Fruit fly (Drosophila melanogaster) whole organism, wandering third instar larva: ENCODE measurements around the gene ttk.

Experiments
- Abd-B ChIP-seq: fragments of >200 bp; optimal IDR thresholded peaks from 2 replicates; lab custom pipeline; 2017; ENCODE audit warnings: missing biosample characterization, missing genetic modification characterization
- CG32264 ChIP-seq: fragments of 200-800 bp; sonication (Bioruptor generic); optimal IDR thresholded peaks from 2 replicates; lab custom pipeline; 2016; ENCODE audit warnings: missing biosample characterization, missing genetic modification characterization
- CG9705 ChIP-seq: fragments of 200-800 bp; sonication (Bioruptor generic); optimal IDR thresholded peaks from 2 replicates; lab custom pipeline; 2018; ENCODE audit warnings: missing biosample characterization, mild to moderate bottlenecking, missing genetic modification characterization
- CrebA ChIP-seq: fragments of 200-800 bp; sonication (Bioruptor generic); optimal IDR thresholded peaks from 2 replicates; lab custom pipeline; 2016; ENCODE audit warnings: missing biosample characterization, mild to moderate bottlenecking, missing genetic modification characterization, borderline replicate concordance
- Dfd ChIP-seq: fragments of >200 bp; optimal IDR thresholded peaks from 2 replicates; lab custom pipeline; 2017; ENCODE audit warnings: missing biosample characterization, missing genetic modification characterization
- Dif ChIP-seq: fragments of 200-275, 200-300 bp; sonication (Bioruptor generic); optimal IDR thresholded peaks from 2 replicates; lab custom pipeline; 2018; ENCODE audit warnings: missing biosample characterization, missing genetic modification characterization; ENCODE audit not compliant: partially characterized antibody
- GATAd ChIP-seq: sonication (Bioruptor generic); optimal IDR thresholded peaks from 2 replicates; lab custom pipeline; 2016; ENCODE audit warnings: missing biosample characterization, missing genetic modification characterization
- HLH106 ChIP-seq: fragments of 200-800 bp; optimal IDR thresholded peaks from 3 replicates; lab custom pipeline; 2019; ENCODE audit warnings: missing biosample characterization, mild to moderate bottlenecking, missing genetic modification characterization, moderate library complexity
- Hnf4 ChIP-seq: fragments of 200-800 bp; sonication (Bioruptor generic); optimal IDR thresholded peaks from 2 replicates; lab custom pipeline; 2016; ENCODE audit warnings: missing biosample characterization, mild to moderate bottlenecking, missing genetic modification characterization
- Hr83 ChIP-seq: fragments of 200-300 bp; sonication (Bioruptor generic); optimal IDR thresholded peaks from 2 replicates; lab custom pipeline; 2016; ENCODE audit warnings: missing biosample characterization, mild to moderate bottlenecking, missing genetic modification characterization, moderate library complexity; ENCODE audit not compliant: poor library complexity, severe bottlenecking
- Jra ChIP-seq: sonication (Bioruptor generic); optimal IDR thresholded peaks from 2 replicates; lab custom pipeline; 2016; ENCODE audit warnings: missing biosample characterization, missing genetic modification characterization
- Mio ChIP-seq: sonication (Bioruptor generic); optimal IDR thresholded peaks from 2 replicates; lab custom pipeline; 2016; ENCODE audit warnings: missing biosample characterization, missing genetic modification characterization
- Myc ChIP-seq: fragments of >200 bp; optimal IDR thresholded peaks from 2 replicates; lab custom pipeline; 2017
- OdsH ChIP-seq: fragments of 200-800 bp; sonication (Bioruptor generic); optimal IDR thresholded peaks from 2 replicates; lab custom pipeline; 2016; ENCODE audit warnings: missing biosample characterization, mild to moderate bottlenecking, missing genetic modification characterization
- Rel ChIP-seq, 2 experiments: fragments of 200-800 bp; sonication (Bioruptor generic) in 1 of 2; optimal IDR thresholded peaks; 2 replicates in 1 of 2; 3 replicates in 1 of 2; lab custom pipeline; 2016 to 2019; ENCODE audit warnings: mild to moderate bottlenecking in 2 of 2, missing biosample characterization in 2 of 2, missing genetic modification characterization in 2 of 2, moderate library complexity in 1 of 2
- Sp1 ChIP-seq: fragments of 200-800 bp; sonication (Bioruptor generic); optimal IDR thresholded peaks from 3 replicates; lab custom pipeline; 2019; ENCODE audit warnings: missing biosample characterization, mild to moderate bottlenecking, missing genetic modification characterization, moderate library complexity
- Vsx2 ChIP-seq: fragments of 200-300, 225-300 bp; sonication (Bioruptor generic); optimal IDR thresholded peaks from 2 replicates; lab custom pipeline; 2018; ENCODE audit warnings: missing biosample characterization, missing genetic modification characterization; ENCODE audit not compliant: partially characterized antibody
- br ChIP-seq: fragments of 200-800 bp; sonication (Bioruptor generic); optimal IDR thresholded peaks from 2 replicates; lab custom pipeline; 2016; ENCODE audit warnings: missing biosample characterization, missing genetic modification characterization
- brk ChIP-seq: fragments of 200-800 bp; sonication (Bioruptor generic); optimal IDR thresholded peaks from 2 replicates; lab custom pipeline; 2016; ENCODE audit warnings: missing biosample characterization, mild to moderate bottlenecking, missing genetic modification characterization
- dl ChIP-seq, 2 experiments: fragments of 175-275, 200-275 bp in 1 of 2; fragments of 200-275 bp in 1 of 2; sonication (Bioruptor generic); optimal IDR thresholded peaks; lab custom pipeline; 2018; ENCODE audit warnings: mild to moderate bottlenecking in 2 of 2, missing biosample characterization in 2 of 2, missing genetic modification characterization in 2 of 2, moderate library complexity in 2 of 2; ENCODE audit not compliant: partially characterized antibody in 2 of 2, insufficient read depth in 1 of 2
- dmrt93B ChIP-seq: fragments of 200-800 bp; sonication (Bioruptor generic); optimal IDR thresholded peaks from 2 replicates; lab custom pipeline; 2018; ENCODE audit warnings: missing biosample characterization, mild to moderate bottlenecking, missing genetic modification characterization
- ey ChIP-seq: fragments of 200-800 bp; sonication (Bioruptor generic); optimal IDR thresholded peaks from 2 replicates; lab custom pipeline; 2016; ENCODE audit warnings: missing biosample characterization, missing genetic modification characterization
- foxo ChIP-seq, 2 experiments: fragments of 200-800 bp; sonication (Bioruptor generic); optimal IDR thresholded peaks; 2 replicates in 1 of 2; 3 replicates in 1 of 2; lab custom pipeline; 2016 to 2017; ENCODE audit warnings: missing biosample characterization in 2 of 2, missing genetic modification characterization in 2 of 2
- fru ChIP-seq: fragments of 200-800 bp; sonication (Bioruptor generic); optimal IDR thresholded peaks from 3 replicates; lab custom pipeline; 2016; ENCODE audit warnings: missing biosample characterization, mild to moderate bottlenecking, missing genetic modification characterization
- h ChIP-seq: fragments of 200-800 bp; sonication (Bioruptor generic); optimal IDR thresholded peaks from 3 replicates; lab custom pipeline; 2016; ENCODE audit warnings: missing biosample characterization, mild to moderate bottlenecking, missing genetic modification characterization
- lola ChIP-seq: fragments of >200 bp; optimal IDR thresholded peaks from 2 replicates; lab custom pipeline; 2017; ENCODE audit warnings: missing biosample characterization, missing genetic modification characterization
- pan ChIP-seq: fragments of >200 bp; optimal IDR thresholded peaks from 2 replicates; lab custom pipeline; 2017
- psq ChIP-seq: fragments of 200-800 bp; sonication (Bioruptor generic); optimal IDR thresholded peaks from 3 replicates; lab custom pipeline; 2017; ENCODE audit warnings: missing biosample characterization, mild to moderate bottlenecking, missing genetic modification characterization, moderate library complexity
- rgr ChIP-seq: fragments of 200-800 bp; sonication (Bioruptor generic); optimal IDR thresholded peaks from 3 replicates; lab custom pipeline; 2016; ENCODE audit warnings: missing biosample characterization, mild to moderate bottlenecking, missing genetic modification characterization
- sage ChIP-seq: fragments of 200-800 bp; sonication (Bioruptor generic); optimal IDR thresholded peaks from 2 replicates; lab custom pipeline; 2016; ENCODE audit warnings: missing biosample characterization, mild to moderate bottlenecking, missing genetic modification characterization
- sv ChIP-seq: fragments of 200-800 bp; sonication (Bioruptor generic); optimal IDR thresholded peaks from 3 replicates; lab custom pipeline; 2016; ENCODE audit warnings: missing biosample characterization, missing genetic modification characterization
- tai ChIP-seq: sonication (Bioruptor generic); optimal IDR thresholded peaks from 2 replicates; lab custom pipeline; 2016; ENCODE audit warnings: missing biosample characterization, missing genetic modification characterization
- usp ChIP-seq: fragments of >200 bp; optimal IDR thresholded peaks from 2 replicates; lab custom pipeline; 2017; ENCODE audit warnings: missing biosample characterization, missing genetic modification characterization
- woc ChIP-seq: sonication (Bioruptor generic); optimal IDR thresholded peaks from 2 replicates; lab custom pipeline; 2016; ENCODE audit warnings: missing biosample characterization, mild to moderate bottlenecking, missing genetic modification characterization

The ttk gene

dm6 chr3R:31744044-31744652 is 30.5 kb downstream of the ttk start, which contains the start of gene CG1896 (continued):
- TF ChIP-seq Rel (GFP tag; optimal IDR thresholded peaks at IDR 0.05; lab: Kevin White, UChicago), result no peak
- TF ChIP-seq Rel (tag; optimal IDR thresholded peaks at IDR 0.05; lab: Kevin White, UChicago), result no peak
- TF ChIP-seq woc (GFP tag; lab: Kevin White, UChicago), result peak; percentile 6
- no peak for TF ChIP-seq pan (lab: Kevin White, UChicago)
- TF ChIP-seq brk (GFP tag; lab: Kevin White, UChicago), result no peak
- no peak for TF ChIP-seq Dfd (GFP tag; lab: Kevin White, UChicago)
- no peak for TF ChIP-seq CrebA (GFP tag; lab: Kevin White, UChicago)
- no peak for TF ChIP-seq sage
- peak; percentile 0 for TF ChIP-seq Jra (GFP tag; lab: Kevin White, UChicago)
- TF ChIP-seq Dif (GFP tag; lab: Kevin White, UChicago), result no peak
- no peak for TF ChIP-seq lola (GFP tag; lab: Kevin White, UChicago)
- TF ChIP-seq ey (GFP tag; lab: Kevin White, UChicago), result peak; percentile 42
- TF ChIP-seq CG9705 (GFP tag; lab: Kevin White, UChicago), result no peak
- peak; percentile 54 for TF ChIP-seq fru (GFP tag; lab: Kevin White, UChicago)
- TF ChIP-seq tai (GFP tag; lab: Kevin White, UChicago), result no peak
- peak; percentile 55 for TF ChIP-seq Sp1

- TF ChIP-seq usp (GFP tag; lab: Kevin White, UChicago), result no peak
- TF ChIP-seq rgr (GFP tag; lab: Kevin White, UChicago), result peak; percentile 57
- no peak for TF ChIP-seq dmrt93B (GFP tag; lab: Kevin White, UChicago)
- TF ChIP-seq Hnf4 (GFP tag; lab: Kevin White, UChicago), result peak; percentile 8
- TF ChIP-seq CG9705 (GFP tag; lab: Kevin White, UChicago), result no peak
- no peak for TF ChIP-seq dl (GFP tag; optimal IDR thresholded peaks at IDR 0.05; lab: Kevin White, UChicago; ENCODE audit: insufficient read depth in 1 of 2, partially characterized antibody in 2 of 2)
- no peak for TF ChIP-seq CrebA (GFP tag; lab: Kevin White, UChicago)
- TF ChIP-seq HLH106 (tag; lab: Kevin White, UChicago), result peak; percentile 23
- peak; percentile 52 for TF ChIP-seq Sp1
- TF ChIP-seq Hr83 (GFP tag; lab: Kevin White, UChicago), result peak; percentile 21
- peak in 1 of 2 experiments; percentile 29 for TF ChIP-seq foxo (GFP tag; optimal IDR thresholded peaks at IDR 0.05; lab: Kevin White, UChicago)
- no peak for TF ChIP-seq GATAd (GFP tag; lab: Kevin White, UChicago)
- peak; percentile 68 for TF ChIP-seq Dif (GFP tag; lab: Kevin White, UChicago)
- TF ChIP-seq sv (GFP tag; lab: Kevin White, UChicago), result no peak
- no peak for TF ChIP-seq Rel (GFP tag; optimal IDR thresholded peaks at IDR 0.05; lab: Kevin White, UChicago)
- peak; percentile 76 for TF ChIP-seq Rel (tag; optimal IDR thresholded peaks at IDR 0.05; lab: Kevin White, UChicago)
- no peak for TF ChIP-seq Dfd (GFP tag; lab: Kevin White, UChicago)
- TF ChIP-seq Myc (lab: Kevin White, UChicago), result peak; percentile 45
- TF ChIP-seq Vsx2, result no peak
- peak; percentile 40 for TF ChIP-seq h (GFP tag; lab: Kevin White, UChicago)
- TF ChIP-seq Abd-B, result no peak
- TF ChIP-seq Mio, result no peak
- peak; percentile 9 for TF ChIP-seq psq (GFP tag; lab: Kevin White, UChicago)
- peak; percentile 37 for TF ChIP-seq br
Measured at dm6 chr3R:31745629-31746081, 32.0 kb downstream of the ttk start, which contains the start of gene awd. Gene awd (minus strand): TSS chr3R:31746077.

DNA sequence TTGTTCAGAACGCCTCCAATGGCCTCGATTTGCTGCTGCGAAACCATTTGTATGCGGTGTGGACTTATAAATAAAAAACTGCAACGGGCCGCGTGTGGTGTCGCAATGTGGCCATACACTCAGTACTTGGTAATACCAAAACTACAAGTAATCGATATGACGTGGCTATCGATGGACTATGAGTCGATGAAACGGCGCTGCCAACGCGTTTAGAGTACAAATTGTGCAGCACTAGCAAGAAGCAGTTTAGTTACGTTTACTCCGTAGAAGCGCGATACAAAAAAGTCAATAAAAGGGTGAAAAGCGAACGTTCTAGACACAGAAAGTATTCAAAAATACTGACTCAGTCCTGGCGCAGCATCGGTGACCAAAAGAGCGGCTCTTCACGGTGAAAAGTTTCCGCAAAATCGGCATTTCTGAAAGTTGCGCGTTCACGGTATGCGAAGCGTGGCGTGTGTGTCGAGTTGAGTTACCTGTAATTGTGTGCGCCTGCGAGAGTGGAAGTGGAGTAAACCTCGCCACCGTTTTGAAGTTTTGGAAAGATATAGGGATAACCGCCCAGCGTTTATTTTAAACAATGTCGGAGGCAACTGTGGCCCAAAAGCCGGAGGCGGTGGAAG is 33.9 kb downstream of the ttk start, which contains the start of the genes nero and CG1910:
nero (minus strand) TSS at position 130 of the 620 bp plus-strand sequence.
CG1910 (plus strand) TSS at position 215 of the 620 bp plus-strand sequence.
- TF ChIP-seq Sp1 (peak; percentile 19), Myc (lab: Kevin White, UChicago) (peak; percentile 47), Jra (GFP tag; lab: Kevin White, UChicago) (peak; percentile 22), dl (GFP tag; optimal IDR thresholded peaks at IDR 0.05; lab: Kevin White, UChicago; ENCODE audit: insufficient read depth in 1 of 2, partially characterized antibody in 2 of 2) (peak in 1 of 2 experiments; percentile 26), Rel (GFP tag; optimal IDR thresholded peaks at IDR 0.05; lab: Kevin White, UChicago) (no peak), Rel (tag; optimal IDR thresholded peaks at IDR 0.05; lab: Kevin White, UChicago) (peak; percentile 33), ey (GFP tag; lab: Kevin White, UChicago) (no peak), OdsH (GFP tag; lab: Kevin White, UChicago) (peak; percentile 8), CG32264 (GFP tag; lab: Kevin White, UChicago) (no peak), rgr (GFP tag; lab: Kevin White, UChicago) (peak; percentile 29), woc (GFP tag; lab: Kevin White, UChicago) (no peak), br (no peak), HLH106 (tag; lab: Kevin White, UChicago) (peak; percentile 15), h (GFP tag; lab: Kevin White, UChicago) (peak; percentile 46), sage (no peak), psq (GFP tag; lab: Kevin White, UChicago) (no peak), Dfd (GFP tag; lab: Kevin White, UChicago) (no peak), foxo (GFP tag; optimal IDR thresholded peaks at IDR 0.05; lab: Kevin White, UChicago) (peak in 1 of 2 experiments; percentile 15), Hnf4 (GFP tag; lab: Kevin White, UChicago) (peak; percentile 34), Hr83 (GFP tag; lab: Kevin White, UChicago) (peak; percentile 55), CrebA (GFP tag; lab: Kevin White, UChicago) (no peak)
